Worm (Caenorhabditis elegans) whole organism, L3 larva: ENCODE results near the gene srbc-62.

Source experiments
- aly-2 ChIP-seq: fragments of 150-350 bp; optimal IDR thresholded peaks from 2 replicates; lab custom pipeline; 2014; ENCODE audit warnings: missing biosample characterization, missing genetic modification characterization
- fos-1 ChIP-seq: fragments of 150-350 bp; optimal IDR thresholded peaks from 2 replicates; lab custom pipeline; 2014; ENCODE audit warnings: missing biosample characterization, missing genetic modification characterization
- nhr-23 ChIP-seq: fragments of 150-350 bp; optimal IDR thresholded peaks from 2 replicates; lab custom pipeline; 2014; ENCODE audit warnings: missing biosample characterization, missing genetic modification reagents, missing genetic modification characterization
- skn-1 ChIP-seq: fragments of 150-350 bp; optimal IDR thresholded peaks from 2 replicates; lab custom pipeline; 2014; ENCODE audit warnings: missing biosample characterization, missing genetic modification characterization
- zag-1 ChIP-seq: fragments of 150-350 bp; optimal IDR thresholded peaks from 2 replicates; lab custom pipeline; 2014; ENCODE audit warnings: missing biosample characterization, missing genetic modification characterization

- no peak for TF ChIP-seq nhr-23 (tag; lab: Kevin White, UChicago)
- no peak for TF ChIP-seq skn-1 (tag; lab: Kevin White, UChicago)
- TF ChIP-seq fos-1 (tag; lab: Kevin White, UChicago) = no peak
- no peak for TF ChIP-seq aly-2 (tag; lab: Kevin White, UChicago)
- no peak for TF ChIP-seq zag-1 (tag; lab: Kevin White, UChicago)
These were observed 18.9 kb upstream of the srbc-62 start, which contains the start of gene srz-96 for ce11 chrV:17198926-17199325.
